Fruit fly (Drosophila melanogaster): Measurements from ENCODE around the gene CG31954.

CG31954 gene

DNA sequence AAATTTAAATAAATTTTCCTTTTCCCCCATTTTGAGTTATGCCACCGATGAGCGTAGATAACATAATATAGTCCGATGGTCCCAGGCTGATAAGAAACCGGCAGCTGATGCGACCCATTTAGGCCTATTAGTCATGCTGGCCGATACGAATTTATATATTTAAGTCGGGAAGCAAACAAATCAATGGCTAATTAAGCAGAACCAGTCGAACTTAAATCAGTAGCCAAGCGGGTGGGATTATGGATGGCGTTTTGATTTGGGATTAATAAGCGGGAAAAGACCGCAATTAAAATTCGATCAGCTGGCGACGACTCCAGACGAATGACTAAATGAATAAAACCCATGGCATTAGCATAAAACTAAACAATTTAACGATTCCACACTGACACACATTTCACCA, 47.0 kb upstream of the CG31954 start:
- TF ChIP-seq Hr4 (GFP tag; optimal IDR thresholded peaks at IDR 0.05) (no peak), svp (GFP tag) (no peak), vri (GFP tag; optimal IDR thresholded peaks at IDR 0.05) (no peak)

DNA sequence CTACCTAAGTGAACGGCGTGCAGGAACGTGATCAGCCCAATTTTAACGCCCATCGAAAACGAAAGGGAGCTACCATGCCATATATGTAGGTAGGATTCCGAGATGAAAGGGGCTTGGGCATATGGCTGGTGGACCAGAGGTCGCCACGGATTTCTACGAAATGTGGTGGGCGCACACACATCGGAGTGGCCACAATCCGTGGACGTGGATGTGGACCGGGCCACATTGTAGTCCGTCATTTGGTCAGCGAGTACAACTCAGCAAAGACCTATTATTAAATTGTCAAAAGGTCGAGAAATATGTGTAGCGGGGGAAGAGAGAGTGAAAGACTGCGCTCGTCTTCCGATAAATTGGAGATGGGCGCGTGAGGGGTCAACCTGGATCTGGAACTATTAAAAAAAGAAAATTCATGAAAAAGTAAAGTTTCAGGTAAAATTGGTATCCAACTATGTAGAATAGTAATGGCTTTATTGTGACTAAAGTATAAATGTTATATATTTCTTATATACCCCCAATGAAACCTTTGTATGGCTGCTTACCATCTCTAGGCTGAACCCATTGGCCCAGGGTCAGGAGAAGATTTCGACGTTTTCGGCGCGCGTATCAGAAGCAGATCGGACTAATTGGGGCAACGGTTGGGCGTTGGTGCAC, 45.6 kb upstream of the CG31954 start:
- TF ChIP-seq svp (GFP tag) (peak; percentile 53), fd85E (GFP tag; optimal IDR thresholded peaks at IDR 0.05) (no peak), Met (GFP tag; optimal IDR thresholded peaks at IDR 0.05) (no peak), CG6163 (GFP tag; IDR thresholded peaks at IDR 0.05) (no peak), Eip78C (GFP tag) (peak; percentile 45)

DNA sequence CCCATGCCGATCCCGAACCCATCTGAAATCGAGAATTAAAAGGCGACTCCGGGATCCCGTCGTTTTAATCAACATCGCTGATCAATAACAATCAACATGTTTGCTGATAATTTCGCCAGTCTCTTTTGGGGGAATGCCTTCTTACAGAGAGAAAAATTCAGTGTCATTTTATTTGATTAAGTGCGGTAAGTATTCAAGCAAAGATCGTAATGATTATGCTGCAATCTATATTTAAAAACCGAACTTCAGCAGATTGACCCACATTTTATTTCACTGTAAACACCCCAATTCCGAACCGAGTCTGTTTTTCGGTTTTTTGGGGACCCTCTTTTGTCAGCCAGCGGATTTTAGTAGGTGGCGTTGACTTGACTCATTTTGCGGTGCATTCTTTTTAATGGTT, 44.0 kb upstream of the CG31954 start:
- no peak for TF ChIP-seq Gug (GFP tag; IDR thresholded peaks at IDR 0.05)
- TF ChIP-seq CG4318 (GFP tag; optimal IDR thresholded peaks at IDR 0.05) = no peak
- no peak for TF ChIP-seq fkh (GFP tag; optimal IDR thresholded peaks at IDR 0.05)
- peak; percentile 76 for TF ChIP-seq CG31627 (GFP tag; optimal IDR thresholded peaks at IDR 0.05)
- TF ChIP-seq Met (GFP tag; optimal IDR thresholded peaks at IDR 0.05) = peak; percentile 73
- peak; percentile 43 for TF ChIP-seq CG6854 (GFP tag; optimal IDR thresholded peaks at IDR 0.05)
- TF ChIP-seq Lpt (GFP tag; optimal IDR thresholded peaks at IDR 0.05) = no peak
- no peak for TF ChIP-seq fd59A (GFP tag; optimal IDR thresholded peaks at IDR 0.05)
- TF ChIP-seq pdm3 (GFP tag; optimal IDR thresholded peaks at IDR 0.05) = peak; percentile 41
- TF ChIP-seq lz (GFP tag; optimal IDR thresholded peaks at IDR 0.05) = peak; percentile 72
- no peak for TF ChIP-seq CG11294 (GFP tag; IDR thresholded peaks at IDR 0.05)
- peak; percentile 78 for TF ChIP-seq Hr39 (GFP tag; optimal IDR thresholded peaks at IDR 0.05)
- TF ChIP-seq Smox (GFP tag; optimal IDR thresholded peaks at IDR 0.05) = peak; percentile 67
- no peak for TF ChIP-seq CG6163 (GFP tag; IDR thresholded peaks at IDR 0.05)
- TF ChIP-seq CG1621 (tag; optimal IDR thresholded peaks at IDR 0.05) = no peak
- TF ChIP-seq Blimp-1 (GFP tag; optimal IDR thresholded peaks at IDR 0.05) = peak; percentile 50
- peak; percentile 37 for TF ChIP-seq Eip75B (GFP tag; optimal IDR thresholded peaks at IDR 0.05)
- TF ChIP-seq OdsH (GFP tag; optimal IDR thresholded peaks at IDR 0.05) = no peak
- TF ChIP-seq Sox15 (GFP tag; optimal IDR thresholded peaks at IDR 0.05) = no peak
- peak; percentile 26 for TF ChIP-seq CG8632 (GFP tag; optimal IDR thresholded peaks at IDR 0.05)
- peak; percentile 30 for TF ChIP-seq achi (GFP tag; optimal IDR thresholded peaks at IDR 0.05)
- TF ChIP-seq esn (GFP tag; optimal IDR thresholded peaks at IDR 0.05) = peak; percentile 78
- no peak for TF ChIP-seq dsx (GFP tag; optimal IDR thresholded peaks at IDR 0.05; ENCODE audit: poor library complexity, severe bottlenecking)
- TF ChIP-seq acj6 (GFP tag; optimal IDR thresholded peaks at IDR 0.05) = peak; percentile 26
- TF ChIP-seq CG11902 (GFP tag; optimal IDR thresholded peaks at IDR 0.05) = peak; percentile 34
- TF ChIP-seq CG8319 (GFP tag; optimal IDR thresholded peaks at IDR 0.05) = peak; percentile 21
- no peak for TF ChIP-seq Hr38 (GFP tag; optimal IDR thresholded peaks at IDR 0.05)
- no peak for TF ChIP-seq CG32006 (GFP tag; optimal IDR thresholded peaks at IDR 0.05)
- TF ChIP-seq Ets21C (GFP tag; optimal IDR thresholded peaks at IDR 0.05) = peak; percentile 57
- TF ChIP-seq CG15336 (GFP tag; IDR thresholded peaks at IDR 0.05) = no peak
- TF ChIP-seq CG9139 (GFP tag; optimal IDR thresholded peaks at IDR 0.05) = no peak
- TF ChIP-seq CG8119 (GFP tag; IDR thresholded peaks at IDR 0.05) = no peak
- TF ChIP-seq CG3919 (GFP tag; optimal IDR thresholded peaks at IDR 0.05) = peak; percentile 53
- TF ChIP-seq Sox102F (GFP tag; optimal IDR thresholded peaks at IDR 0.05) = peak; percentile 73
- TF ChIP-seq net (GFP tag; optimal IDR thresholded peaks at IDR 0.05) = no peak
- no peak for TF ChIP-seq CG6808 (GFP tag; optimal IDR thresholded peaks at IDR 0.05)
- no peak for TF ChIP-seq CG16779 (tag; optimal IDR thresholded peaks at IDR 0.05)
- peak; percentile 86 for TF ChIP-seq svp (GFP tag)
- TF ChIP-seq vri (GFP tag; optimal IDR thresholded peaks at IDR 0.05) = peak; percentile 51
- TF ChIP-seq CG6792 (GFP tag; optimal IDR thresholded peaks at IDR 0.05) = peak; percentile 43
- TF ChIP-seq salr (GFP tag; optimal IDR thresholded peaks at IDR 0.05) = no peak
- no peak for TF ChIP-seq CG10631 (GFP tag; optimal IDR thresholded peaks at IDR 0.05)
- no peak for TF ChIP-seq CG3032 (tag; optimal IDR thresholded peaks at IDR 0.05)
- TF ChIP-seq ss (GFP tag; optimal IDR thresholded peaks at IDR 0.05) = no peak
- peak; percentile 23 for TF ChIP-seq Sox14 (GFP tag; optimal IDR thresholded peaks at IDR 0.05)

All from whole organism, prepupa.